Fruit fly (Drosophila melanogaster) whole organism, embryonic: Measurements from ENCODE around the gene CG33543.

Source experiments
- Abd-B ChIP-seq: fragments of 200-800 bp; sonication (Bioruptor generic); optimal IDR thresholded peaks from 2 replicates; lab custom pipeline; 2018; ENCODE audit warnings: missing biosample characterization, mild to moderate bottlenecking, missing genetic modification characterization, moderate library complexity
- Antp ChIP-seq: fragments of 200-800 bp; sonication (Bioruptor generic); optimal IDR thresholded peaks from 3 replicates; lab custom pipeline; 2016; ENCODE audit warnings: missing biosample characterization, missing genetic modification characterization
- Asciz ChIP-seq: fragments of 200-800 bp; sonication (Bioruptor generic); optimal IDR thresholded peaks from 2 replicates; lab custom pipeline; 2017; ENCODE audit warnings: missing biosample characterization, mild to moderate bottlenecking, missing genetic modification characterization, missing genetic modification reagents
- Blimp-1 ChIP-seq: fragments of 200-800 bp; sonication (Bioruptor generic); optimal IDR thresholded peaks from 3 replicates; lab custom pipeline; 2018; ENCODE audit warnings: missing biosample characterization, missing genetic modification characterization, mild to moderate bottlenecking, moderate library complexity, missing genetic modification reagents
- CG12391 ChIP-seq: fragments of 200-800 bp; sonication (Bioruptor generic); optimal IDR thresholded peaks from 3 replicates; lab custom pipeline; 2018; ENCODE audit warnings: missing biosample characterization, mild to moderate bottlenecking, missing genetic modification characterization, moderate library complexity
- CG12942 ChIP-seq: fragments of 200-800 bp; sonication (Bioruptor generic); optimal IDR thresholded peaks from 3 replicates; lab custom pipeline; 2016; ENCODE audit warnings: missing biosample characterization, missing genetic modification characterization
- CG14965 ChIP-seq: fragments of 200-800 bp; sonication (Bioruptor generic); optimal IDR thresholded peaks from 2 replicates; lab custom pipeline; 2016; ENCODE audit warnings: missing biosample characterization, missing genetic modification characterization, borderline replicate concordance
- CG16815 ChIP-seq: fragments of 200-800 bp; sonication (Bioruptor generic); optimal IDR thresholded peaks from 3 replicates; lab custom pipeline; 2017; ENCODE audit warnings: missing biosample characterization, mild to moderate bottlenecking, missing genetic modification characterization
- CG17359 ChIP-seq: fragments of 200-800 bp; sonication (Bioruptor generic); optimal IDR thresholded peaks from 3 replicates; lab custom pipeline; 2018; ENCODE audit warnings: missing biosample characterization, mild to moderate bottlenecking, missing genetic modification characterization, moderate library complexity
- CG18619 ChIP-seq: fragments of 200-800 bp; sonication (Bioruptor generic); optimal IDR thresholded peaks from 3 replicates; lab custom pipeline; 2017; ENCODE audit warnings: missing biosample characterization, mild to moderate bottlenecking, missing genetic modification characterization
- CG2120 ChIP-seq: fragments of 200-800 bp; sonication (Bioruptor generic); optimal IDR thresholded peaks from 3 replicates; lab custom pipeline; 2016; ENCODE audit warnings: missing biosample characterization, missing genetic modification characterization
- CG2712 ChIP-seq: fragments of 200-800 bp; optimal IDR thresholded peaks from 3 replicates; lab custom pipeline; 2019; ENCODE audit warnings: missing biosample characterization, mild to moderate bottlenecking, missing genetic modification characterization, moderate library complexity
- CG31365 ChIP-seq: fragments of 200-800 bp; sonication (Bioruptor generic); optimal IDR thresholded peaks from 2 replicates; lab custom pipeline; 2018; ENCODE audit warnings: missing biosample characterization, mild to moderate bottlenecking, missing genetic modification characterization
- CG3281 ChIP-seq: fragments of 200-800 bp; sonication (Bioruptor generic); optimal IDR thresholded peaks from 3 replicates; lab custom pipeline; 2017; ENCODE audit warnings: missing biosample characterization, mild to moderate bottlenecking, missing genetic modification characterization
- CG3838 ChIP-seq: fragments of 200-800 bp; sonication (Bioruptor generic); optimal IDR thresholded peaks from 3 replicates; lab custom pipeline; 2016; ENCODE audit warnings: missing biosample characterization, missing genetic modification characterization
- CG6765 ChIP-seq: fragments of 200-800 bp; sonication (Bioruptor generic); optimal IDR thresholded peaks from 3 replicates; lab custom pipeline; 2017; ENCODE audit warnings: missing biosample characterization, mild to moderate bottlenecking, missing genetic modification characterization
- CG6791 ChIP-seq: fragments of 200-800 bp; sonication (Bioruptor generic); IDR thresholded peaks from 3 replicates; pipeline ENCODE4 v1.3.6; 2022; ENCODE audit warnings: missing biosample characterization, missing genetic modification characterization; ENCODE audit not compliant: partially characterized antibody
- CG7928 ChIP-seq: fragments of 200-800 bp; sonication (Bioruptor generic); optimal IDR thresholded peaks from 2 replicates; lab custom pipeline; 2017; ENCODE audit warnings: missing biosample characterization, mild to moderate bottlenecking, missing genetic modification characterization
- CG8281 ChIP-seq: fragments of 200-800 bp; sonication (Bioruptor generic); optimal IDR thresholded peaks from 2 replicates; lab custom pipeline; 2018; ENCODE audit warnings: missing biosample characterization, mild to moderate bottlenecking, missing genetic modification characterization, moderate library complexity
- CG9215 ChIP-seq: fragments of 200-800 bp; sonication (Bioruptor generic); IDR thresholded peaks from 2 replicates; pipeline ENCODE4 v1.3.6; 2022; ENCODE audit warnings: missing biosample characterization, missing genetic modification characterization
- CG9727 ChIP-seq: fragments of 200-800 bp; sonication (Bioruptor generic); optimal IDR thresholded peaks from 3 replicates; lab custom pipeline; 2017; ENCODE audit warnings: missing biosample characterization, mild to moderate bottlenecking, missing genetic modification characterization
- CG9876 ChIP-seq: fragments of 200-800 bp; sonication (Bioruptor generic); optimal IDR thresholded peaks from 2 replicates; lab custom pipeline; 2016; ENCODE audit warnings: missing biosample characterization, missing genetic modification characterization
- Dfd ChIP-seq, 2 experiments: fragments of >200 bp; optimal IDR thresholded peaks; 2 replicates each; lab custom pipeline; 2017; ENCODE audit warnings: missing biosample characterization in 2 of 2, missing genetic modification characterization in 2 of 2
- Elba2 ChIP-seq: fragments of 200-800 bp; sonication (Bioruptor generic); optimal IDR thresholded peaks from 3 replicates; lab custom pipeline; 2016; ENCODE audit warnings: missing biosample characterization, missing genetic modification characterization
- MBD-R2 ChIP-seq: fragments of 200-800 bp; sonication (Bioruptor generic); IDR thresholded peaks from 2 replicates; pipeline ENCODE4 v1.3.6; 2022; ENCODE audit warnings: missing biosample characterization, missing genetic modification characterization
- Neu2 ChIP-seq: fragments of 200-800 bp; sonication (Bioruptor generic); optimal IDR thresholded peaks from 3 replicates; lab custom pipeline; 2016; ENCODE audit warnings: missing biosample characterization, missing genetic modification characterization, borderline replicate concordance
- NfI ChIP-seq: fragments of 200-800 bp; sonication (Bioruptor generic); optimal IDR thresholded peaks from 3 replicates; lab custom pipeline; 2018; ENCODE audit warnings: missing biosample characterization, mild to moderate bottlenecking, missing genetic modification characterization, moderate library complexity
- Poxn ChIP-seq: fragments of 200-800 bp; sonication (Bioruptor generic); IDR thresholded peaks from 2 replicates; pipeline ENCODE4 v1.3.6; 2022; ENCODE audit warnings: missing biosample characterization, missing genetic modification characterization
- Six4 ChIP-seq: fragments of 200-800 bp; sonication (Bioruptor generic); optimal IDR thresholded peaks from 2 replicates; lab custom pipeline; 2016; ENCODE audit warnings: missing biosample characterization, missing genetic modification characterization
- Sox102F ChIP-seq: fragments of 200-800 bp; sonication (Bioruptor generic); optimal IDR thresholded peaks from 2 replicates; lab custom pipeline; 2018; ENCODE audit warnings: missing biosample characterization, mild to moderate bottlenecking, missing genetic modification characterization, moderate library complexity
- Ssrp ChIP-seq: fragments of 200-800 bp; sonication (Bioruptor generic); optimal IDR thresholded peaks from 2 replicates; lab custom pipeline; 2018; ENCODE audit warnings: missing biosample characterization, mild to moderate bottlenecking, missing genetic modification characterization, moderate library complexity
- Tbp ChIP-seq: fragments of >200 bp; optimal IDR thresholded peaks from 2 replicates; lab custom pipeline; 2018; ENCODE audit warnings: missing biosample characterization, missing genetic modification characterization
- cato ChIP-seq: fragments of 200-800 bp; sonication (Bioruptor generic); optimal IDR thresholded peaks from 2 replicates; lab custom pipeline; 2016; ENCODE audit warnings: missing biosample characterization, missing genetic modification characterization, borderline replicate concordance
- chinmo ChIP-seq: fragments of 200-800 bp; sonication (Bioruptor generic); IDR thresholded peaks from 4 replicates; pipeline ENCODE4 v1.3.6; 2022; ENCODE audit warnings: missing biosample characterization, missing genetic modification characterization; ENCODE audit not compliant: partially characterized antibody
- emc ChIP-seq: fragments of 200-800 bp; sonication (Bioruptor generic); optimal IDR thresholded peaks from 2 replicates; lab custom pipeline; 2016; ENCODE audit warnings: missing biosample characterization, missing genetic modification characterization
- gcm ChIP-seq: fragments of 200-800 bp; sonication (Bioruptor generic); optimal IDR thresholded peaks from 2 replicates; lab custom pipeline; 2019; ENCODE audit warnings: missing biosample characterization, mild to moderate bottlenecking, missing genetic modification characterization, moderate library complexity
- gcm2 ChIP-seq: fragments of 200-800 bp; sonication (Bioruptor generic); optimal IDR thresholded peaks from 2 replicates; lab custom pipeline; 2016; ENCODE audit warnings: missing biosample characterization, missing genetic modification characterization
- grn ChIP-seq: fragments of 200-800 bp; sonication (Bioruptor generic); optimal IDR thresholded peaks from 3 replicates; lab custom pipeline; 2017; ENCODE audit warnings: missing biosample characterization, missing genetic modification characterization
- gsb ChIP-seq: fragments of 200-800 bp; sonication (Bioruptor generic); IDR thresholded peaks from 2 replicates; pipeline ENCODE4 v1.3.6; 2022; ENCODE audit warnings: missing biosample characterization, missing genetic modification characterization
- jumu ChIP-seq: fragments of 200-800 bp; sonication (Bioruptor generic); optimal IDR thresholded peaks from 3 replicates; lab custom pipeline; 2016; ENCODE audit warnings: missing biosample characterization, missing genetic modification characterization
- luna ChIP-seq: fragments of 200-800 bp; sonication (Bioruptor generic); optimal IDR thresholded peaks from 2 replicates; lab custom pipeline; 2016; ENCODE audit warnings: missing biosample characterization, missing genetic modification characterization
- mam ChIP-seq: fragments of 200-800 bp; sonication (Bioruptor generic); optimal IDR thresholded peaks from 3 replicates; lab custom pipeline; 2016; ENCODE audit warnings: missing biosample characterization, missing genetic modification characterization
- onecut ChIP-seq: fragments of 200-800 bp; sonication (Bioruptor generic); IDR thresholded peaks from 2 replicates; pipeline ENCODE4 v1.3.6; 2022; ENCODE audit warnings: missing biosample characterization, missing genetic modification characterization
- repo ChIP-seq: fragments of 200-800 bp; sonication (Bioruptor generic); optimal IDR thresholded peaks from 2 replicates; lab custom pipeline; 2016; ENCODE audit warnings: missing biosample characterization, missing genetic modification characterization
- row ChIP-seq: fragments of 200-800 bp; sonication (Bioruptor generic); IDR thresholded peaks from 3 replicates; pipeline ENCODE4 v1.3.6; 2022; ENCODE audit warnings: missing biosample characterization, missing genetic modification characterization
- schlank ChIP-seq: fragments of 200-800 bp; sonication (Bioruptor generic); optimal IDR thresholded peaks from 2 replicates; lab custom pipeline; 2018; ENCODE audit warnings: missing biosample characterization, mild to moderate bottlenecking, missing genetic modification characterization
- vfl ChIP-seq: fragments of 200-800 bp; sonication (Bioruptor generic); optimal IDR thresholded peaks from 2 replicates; lab custom pipeline; 2016; ENCODE audit warnings: missing biosample characterization, missing genetic modification characterization
- vvl ChIP-seq: fragments of 200-800 bp; sonication (Bioruptor generic); IDR thresholded peaks from 2 replicates; pipeline ENCODE4 v1.3.6; 2022; ENCODE audit warnings: missing biosample characterization, missing genetic modification characterization
- zen2 ChIP-seq: fragments of 200-800 bp; sonication (Bioruptor generic); IDR thresholded peaks from 3 replicates; pipeline ENCODE4 v1.3.6; 2022; ENCODE audit warnings: missing biosample characterization, missing genetic modification characterization; ENCODE audit not compliant: partially characterized antibody

Gene CG33543

dm6 chr2L:1987434-1988191 lies 18.5 kb downstream of the CG33543 start, which contains the start of gene Got2 (continued):
- TF ChIP-seq CG6765 (GFP tag; lab: Kevin White, UChicago), result no peak
- TF ChIP-seq CG12391 (tag; lab: Kevin White, UChicago), result peak; percentile 64
- no peak for TF ChIP-seq MBD-R2 (GFP tag; lab: Robert Waterston, UW)
- peak; percentile 68; the same call in 2 of the 3 replicates for TF ChIP-seq CG6791 (GFP tag; lab: Robert Waterston, UW)
- no peak for TF ChIP-seq Poxn
- no peak for TF ChIP-seq grn (GFP tag; lab: Kevin White, UChicago)
- TF ChIP-seq Elba2, result no peak
- no peak for TF ChIP-seq Abd-B
- no peak for TF ChIP-seq luna (GFP tag; lab: Kevin White, UChicago)
- TF ChIP-seq Antp, result no peak
- no peak for TF ChIP-seq CG18619
- TF ChIP-seq CG12942 (GFP tag; lab: Kevin White, UChicago), result no peak
- no peak for TF ChIP-seq repo
- TF ChIP-seq CG3281 (GFP tag; lab: Kevin White, UChicago), result no peak
- peak; percentile 75 for TF ChIP-seq zen2 (GFP tag; lab: Robert Waterston, UW)
- TF ChIP-seq CG9876 (GFP tag; lab: Kevin White, UChicago), result no peak
- no peak for TF ChIP-seq CG7928
- no peak; the same call in 1 of the 2 replicates for TF ChIP-seq vvl (GFP tag; lab: Robert Waterston, UW)
- TF ChIP-seq vfl, result peak; percentile 5
- TF ChIP-seq Ssrp (tag; lab: Kevin White, UChicago), result peak; percentile 13
- no peak for TF ChIP-seq gsb (GFP tag; lab: Robert Waterston, UW)
- TF ChIP-seq Dfd (GFP tag; optimal IDR thresholded peaks at IDR 0.05; lab: Kevin White, UChicago), result no peak
- TF ChIP-seq onecut (GFP tag; lab: Robert Waterston, UW), result no peak
- TF ChIP-seq chinmo (GFP tag; lab: Robert Waterston, UW), result peak; percentile 90; the same call in 3 of the 4 replicates
- TF ChIP-seq mam (GFP tag; lab: Kevin White, UChicago), result no peak
- peak; percentile 26 for TF ChIP-seq Blimp-1 (GFP tag; lab: Kevin White, UChicago)
- peak; percentile 2 for TF ChIP-seq cato
- no peak for TF ChIP-seq jumu (GFP tag; lab: Kevin White, UChicago)
- no peak for TF ChIP-seq CG2712
- no peak for TF ChIP-seq schlank (tag; lab: Kevin White, UChicago)
- TF ChIP-seq NfI (GFP tag; lab: Kevin White, UChicago), result no peak
- TF ChIP-seq CG2120, result peak; percentile 52
- TF ChIP-seq Neu2, result no peak
- no peak for TF ChIP-seq CG8281 (tag; lab: Kevin White, UChicago)
- TF ChIP-seq gcm2, result no peak
- no peak for TF ChIP-seq CG9215 (GFP tag; lab: Robert Waterston, UW)
- TF ChIP-seq CG16815 (GFP tag; lab: Kevin White, UChicago), result peak; percentile 7
- TF ChIP-seq, all 482 proteins: peak for 122

dm6 chr2L:1986343-1987280 lies 19.5 kb downstream of the CG33543 start:
- TF ChIP-seq CG3838 (GFP tag; lab: Kevin White, UChicago) (no peak), Six4 (GFP tag; lab: Kevin White, UChicago) (no peak), Tbp (GFP tag; lab: Kevin White, UChicago) (no peak), CG31365 (tag; lab: Kevin White, UChicago) (no peak), CG9727 (GFP tag; lab: Kevin White, UChicago) (peak; percentile 47), row (GFP tag; lab: Robert Waterston, UW) (peak; percentile 73), CG14965 (GFP tag; lab: Kevin White, UChicago) (no peak), emc (peak; percentile 4), gcm (no peak), CG17359 (tag; lab: Kevin White, UChicago) (peak; percentile 37), Sox102F (GFP tag; lab: Kevin White, UChicago) (peak; percentile 55), Asciz (peak; percentile 39)
